Worm (Caenorhabditis elegans): Measurements from ENCODE around the gene fut-3.

DNA sequence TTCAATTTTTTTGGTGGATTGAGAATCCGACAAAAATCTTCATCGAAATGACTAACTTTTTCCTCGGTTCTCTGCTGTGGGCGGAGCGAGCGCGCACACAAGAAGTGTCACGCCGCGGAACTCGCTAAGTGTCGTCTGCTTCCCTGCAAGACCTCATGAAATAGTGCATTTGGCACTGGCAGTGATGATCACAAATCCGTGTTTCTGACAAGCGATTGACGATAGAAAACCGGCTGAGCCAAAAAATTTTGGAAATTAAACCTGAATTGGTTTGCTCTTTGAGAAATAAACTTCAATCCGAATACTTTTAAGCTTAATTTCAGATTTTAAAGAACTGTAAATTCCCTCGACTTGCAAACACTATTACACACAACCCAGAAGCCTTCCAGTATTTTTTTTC is 41.9 kb upstream of the fut-3 start:
- TF ChIP-seq ztf-11 (tag; optimal IDR thresholded peaks at IDR 0.05), result no peak
- TF ChIP-seq unc-62 (GFP tag; optimal IDR thresholded peaks at IDR 0.05), result no peak
- TF ChIP-seq nhr-11 (tag; optimal IDR thresholded peaks at IDR 0.05), result no peak
- TF ChIP-seq ceh-9 (tag; optimal IDR thresholded peaks at IDR 0.05), result no peak
- peak; percentile 71 for TF ChIP-seq elt-2 (tag; optimal IDR thresholded peaks at IDR 0.05)
- no peak for TF ChIP-seq nhr-28 (tag; optimal IDR thresholded peaks at IDR 0.05)
- TF ChIP-seq fos-1 (tag; optimal IDR thresholded peaks at IDR 0.05), result no peak
- TF ChIP-seq R02D3.7 (tag; optimal IDR thresholded peaks at IDR 0.05), result peak; percentile 50
- no peak for TF ChIP-seq mdl-1 (tag; optimal IDR thresholded peaks at IDR 0.05)
- peak; percentile 14 for TF ChIP-seq ceh-28 (tag; optimal IDR thresholded peaks at IDR 0.05)
